Worm (Caenorhabditis elegans) whole organism, young adult: ENCODE data around the gene C47E8.11.

ENCODE experiments used
- B0019.2 ChIP-seq: fragments of 200-800 bp; sonication (Bioruptor generic); conservative IDR thresholded peaks from 2 replicates; pipeline ENCODE4 v1.3.6; 2022; ENCODE audit warnings: missing genetic modification reagents, missing genetic modification characterization, missing compliant biosample characterization
- B0336.3 ChIP-seq: fragments of 200-800 bp; sonication (Bioruptor generic); IDR thresholded peaks from 2 replicates; pipeline ENCODE4 v1.3.6; 2022; ENCODE audit warnings: missing genetic modification characterization, missing compliant biosample characterization
- C17E4.6 ChIP-seq: fragments of 200-800 bp; sonication (Bioruptor generic); IDR thresholded peaks from 2 replicates; pipeline ENCODE4 v1.3.6; 2022; ENCODE audit warnings: missing genetic modification reagents, missing genetic modification characterization, missing compliant biosample characterization
- F22D6.2 ChIP-seq: sonication (generic microtip); optimal IDR thresholded peaks from 2 replicates; lab custom pipeline; 2016; ENCODE audit warnings: mild to moderate bottlenecking, missing genetic modification characterization, missing compliant biosample characterization
- F23B12.7 ChIP-seq: sonication (generic microtip); optimal IDR thresholded peaks from 2 replicates; lab custom pipeline; 2017; ENCODE audit warnings: missing genetic modification characterization, mild to moderate bottlenecking, missing compliant biosample characterization, antibody characterized with exemption, moderate library complexity; ENCODE audit not compliant: insufficient read depth
- F33H1.4 ChIP-seq: fragments of 200-800 bp; sonication (Bioruptor generic); IDR thresholded peaks from 2 replicates; pipeline ENCODE4 v1.3.6; 2022; ENCODE audit warnings: missing genetic modification reagents, missing genetic modification characterization, missing compliant biosample characterization
- F39B2.1 ChIP-seq: fragments of 200-800 bp; sonication (Bioruptor generic); IDR thresholded peaks from 2 replicates; pipeline ENCODE4 v1.3.6; 2022; ENCODE audit warnings: missing genetic modification reagents, missing genetic modification characterization, missing compliant biosample characterization
- F49E8.2 ChIP-seq: sonication (generic microtip); optimal IDR thresholded peaks from 3 replicates; lab custom pipeline; 2017; ENCODE audit warnings: missing genetic modification characterization, mild to moderate bottlenecking, missing compliant biosample characterization, antibody characterized with exemption, moderate library complexity; ENCODE audit not compliant: insufficient read depth
- F55B11.4 ChIP-seq: sonication (generic microtip); optimal IDR thresholded peaks from 2 replicates; lab custom pipeline; 2016; ENCODE audit warnings: missing compliant biosample characterization, missing genetic modification characterization, borderline replicate concordance; ENCODE audit not compliant: insufficient read depth
- Y53G8AR.9 ChIP-seq: fragments of 200-800 bp; sonication (Bioruptor generic); conservative IDR thresholded peaks from 2 replicates; pipeline ENCODE4 v1.3.6; 2022; ENCODE audit warnings: missing genetic modification reagents, missing genetic modification characterization, missing compliant biosample characterization
- Y56A3A.18 ChIP-seq: fragments of 200-800 bp; sonication (Bioruptor generic); IDR thresholded peaks from 2 replicates; pipeline ENCODE4 v1.3.6; 2022; ENCODE audit warnings: missing genetic modification reagents, missing genetic modification characterization, missing compliant biosample characterization
- Y79H2A.3 ChIP-seq: fragments of 200-800 bp; sonication (Bioruptor generic); conservative IDR thresholded peaks from 2 replicates; pipeline ENCODE4 v1.3.6; 2022; ENCODE audit warnings: missing genetic modification reagents, missing genetic modification characterization, missing compliant biosample characterization
- Y95B8A.8 ChIP-seq: fragments of 200-800 bp; sonication (Bioruptor generic); IDR thresholded peaks from 2 replicates; pipeline ENCODE4 v1.3.6; 2022; ENCODE audit warnings: missing genetic modification reagents, missing genetic modification characterization, missing compliant biosample characterization
- ama-1 ChIP-seq, 3 experiments: fragments of 150-350 bp in 1 of 3; sonication (generic microtip) in 2 of 3; optimal IDR thresholded peaks; 2 replicates each; lab custom pipeline; 2014 to 2018; ENCODE audit warnings: missing biosample characterization in 2 of 3, missing genetic modification characterization in 2 of 3, missing genetic modification reagents in 2 of 3
- athp-1 ChIP-seq: sonication (generic microtip); optimal IDR thresholded peaks from 2 replicates; lab custom pipeline; 2017; ENCODE audit warnings: mild to moderate bottlenecking, missing genetic modification characterization, missing compliant biosample characterization
- bed-1 ChIP-seq: fragments of 200-800 bp; sonication (Bioruptor generic); IDR thresholded peaks from 2 replicates; pipeline ENCODE4 v1.3.6; 2022; ENCODE audit warnings: missing genetic modification reagents, missing genetic modification characterization, missing compliant biosample characterization
- cebp-1 ChIP-seq, 2 experiments: fragments of 200-800 bp in 1 of 2; sonication (Bioruptor generic) in 1 of 2; sonication (generic microtip) in 1 of 2; IDR thresholded peaks in 1 of 2; optimal IDR thresholded peaks in 1 of 2; 2 replicates each; pipeline versions ENCODE4 v1.3.6 to Lab custom; 2017 to 2022; ENCODE audit warnings: missing compliant biosample characterization in 2 of 2, missing genetic modification characterization in 2 of 2, mild to moderate bottlenecking in 1 of 2, missing genetic modification reagents in 1 of 2, moderate library complexity in 1 of 2
- cebp-2 ChIP-seq: fragments of 200-800 bp; sonication (Bioruptor generic); IDR thresholded peaks from 2 replicates; pipeline ENCODE4 v1.3.6; 2022; ENCODE audit warnings: missing genetic modification characterization, missing compliant biosample characterization
- dox-1 ChIP-seq: fragments of 200-800 bp; sonication (Bioruptor generic); IDR thresholded peaks from 2 replicates; pipeline ENCODE4 v1.3.6; 2022; ENCODE audit warnings: missing genetic modification reagents, missing genetic modification characterization, missing compliant biosample characterization
- egl-18 ChIP-seq: fragments of 200-800 bp; sonication (Bioruptor generic); IDR thresholded peaks from 2 replicates; pipeline ENCODE4 v1.3.6; 2022; ENCODE audit warnings: missing genetic modification reagents, missing genetic modification characterization, missing compliant biosample characterization
- ekl-4 ChIP-seq: fragments of 200-800 bp; sonication (Bioruptor generic); IDR thresholded peaks from 2 replicates; pipeline ENCODE4 v1.3.6; 2022; ENCODE audit warnings: missing genetic modification reagents, missing genetic modification characterization, missing compliant biosample characterization
- ets-4 ChIP-seq: fragments of 200-800 bp; sonication (Bioruptor generic); optimal IDR thresholded peaks from 2 replicates; lab custom pipeline; 2018; ENCODE audit warnings: mild to moderate bottlenecking, missing genetic modification characterization, missing compliant biosample characterization
- hsf-1 ChIP-seq: fragments of 200-800 bp; sonication (Bioruptor generic); IDR thresholded peaks from 2 replicates; pipeline ENCODE4 v1.3.6; 2022; ENCODE audit warnings: missing genetic modification reagents, missing genetic modification characterization, missing compliant biosample characterization
- lag-1 ChIP-seq: fragments of 200-800 bp; sonication (Bioruptor generic); IDR thresholded peaks from 2 replicates; pipeline ENCODE4 v1.3.6; 2022; ENCODE audit warnings: missing genetic modification reagents, missing genetic modification characterization, missing compliant biosample characterization
- lin-54 ChIP-seq: fragments of 200-800 bp; sonication (Bioruptor generic); optimal IDR thresholded peaks from 2 replicates; lab custom pipeline; 2018; ENCODE audit warnings: mild to moderate bottlenecking, missing genetic modification characterization, missing compliant biosample characterization
- lir-1 ChIP-seq: fragments of 200-800 bp; sonication (Bioruptor generic); conservative IDR thresholded peaks from 2 replicates; pipeline ENCODE4 v1.3.6; 2022; ENCODE audit warnings: missing genetic modification reagents, missing genetic modification characterization, missing compliant biosample characterization
- lsl-1 ChIP-seq: fragments of 200-800 bp; sonication (Bioruptor generic); optimal IDR thresholded peaks from 2 replicates; lab custom pipeline; 2018; ENCODE audit warnings: mild to moderate bottlenecking, missing genetic modification characterization, moderate library complexity, missing compliant biosample characterization
- madf-6 ChIP-seq: fragments of 200-800 bp; sonication (Bioruptor generic); IDR thresholded peaks from 2 replicates; pipeline ENCODE4 v1.3.6; 2022; ENCODE audit warnings: missing genetic modification reagents, missing genetic modification characterization, missing compliant biosample characterization
- mcd-1 ChIP-seq: fragments of 200-800 bp; sonication (Bioruptor generic); IDR thresholded peaks from 2 replicates; pipeline ENCODE4 v1.3.6; 2022; ENCODE audit warnings: missing genetic modification reagents, missing genetic modification characterization, missing compliant biosample characterization
- nfya-2 ChIP-seq: fragments of 200-800 bp; sonication (Bioruptor generic); IDR thresholded peaks from 2 replicates; pipeline ENCODE4 v1.3.6; 2022; ENCODE audit warnings: missing genetic modification reagents, missing genetic modification characterization, missing compliant biosample characterization
- nfyb-1 ChIP-seq: fragments of 200-800 bp; sonication (Bioruptor generic); IDR thresholded peaks from 2 replicates; pipeline ENCODE4 v1.3.6; 2022; ENCODE audit warnings: missing genetic modification reagents, missing genetic modification characterization, missing compliant biosample characterization
- nhr-27 ChIP-seq: fragments of 200-800 bp; sonication (Bioruptor generic); optimal IDR thresholded peaks from 2 replicates; lab custom pipeline; 2018; ENCODE audit warnings: mild to moderate bottlenecking, missing genetic modification characterization, moderate library complexity, missing compliant biosample characterization
- pha-4 ChIP-seq: fragments of 150-350 bp; sonication (generic microtip); optimal IDR thresholded peaks from 2 replicates; lab custom pipeline; 2014; ENCODE audit warnings: missing biosample characterization, missing genetic modification reagents, missing genetic modification characterization
- rcor-1 ChIP-seq: fragments of 200-800 bp; sonication (Bioruptor generic); IDR thresholded peaks from 2 replicates; pipeline ENCODE4 v1.3.6; 2022; ENCODE audit warnings: missing genetic modification reagents, missing genetic modification characterization, missing compliant biosample characterization
- snpc-3.4 ChIP-seq: sonication (generic microtip); optimal IDR thresholded peaks from 2 replicates; lab custom pipeline; 2017; ENCODE audit warnings: missing genetic modification characterization, mild to moderate bottlenecking, missing compliant biosample characterization, antibody characterized with exemption, moderate library complexity, missing genotype, missing genetic modification reagents
- snpc-4 ChIP-seq, 5 experiments: fragments of 150-350 bp in 1 of 5; sonication (generic microtip) in 4 of 5; optimal IDR thresholded peaks; 2 replicates each; lab custom pipeline; 2014 to 2018; ENCODE audit warnings: missing genetic modification characterization in 5 of 5, missing biosample characterization in 3 of 5, antibody characterized with exemption in 2 of 5, mild to moderate bottlenecking in 2 of 5, missing compliant biosample characterization in 2 of 5, missing genotype in 2 of 5, moderate library complexity in 2 of 5, missing genetic modification reagents in 1 of 5
- somi-1 ChIP-seq: fragments of 200-800 bp; sonication (Bioruptor generic); optimal IDR thresholded peaks from 2 replicates; lab custom pipeline; 2018; ENCODE audit warnings: mild to moderate bottlenecking, missing genetic modification characterization, missing compliant biosample characterization
- sptf-2 ChIP-seq: fragments of 200-800 bp; sonication (Bioruptor generic); optimal IDR thresholded peaks from 2 replicates; lab custom pipeline; 2018; ENCODE audit warnings: mild to moderate bottlenecking, missing genetic modification characterization, missing compliant biosample characterization
- tbx-9 ChIP-seq: sonication (generic microtip); optimal IDR thresholded peaks from 2 replicates; lab custom pipeline; 2016; ENCODE audit warnings: borderline replicate concordance, missing genetic modification characterization, inconsistent platforms, missing compliant biosample characterization
- unc-130 ChIP-seq: sonication (generic microtip); optimal IDR thresholded peaks from 2 replicates; lab custom pipeline; 2016; ENCODE audit warnings: missing genetic modification reagents, missing genetic modification characterization, missing compliant biosample characterization
- zfh-2 ChIP-seq: fragments of 200-800 bp; sonication (Bioruptor generic); conservative IDR thresholded peaks from 2 replicates; pipeline ENCODE4 v1.3.6; 2022; ENCODE audit warnings: missing genetic modification reagents, missing genetic modification characterization, missing compliant biosample characterization
- ztf-22 ChIP-seq: fragments of 200-800 bp; sonication (Bioruptor generic); optimal IDR thresholded peaks from 2 replicates; lab custom pipeline; 2018; ENCODE audit warnings: mild to moderate bottlenecking, missing genetic modification characterization, moderate library complexity, missing compliant biosample characterization
- ztf-6 ChIP-seq: fragments of 200-800 bp; sonication (Bioruptor generic); IDR thresholded peaks from 2 replicates; pipeline ENCODE4 v1.3.6; 2022; ENCODE audit warnings: missing genetic modification reagents, missing genetic modification characterization, missing compliant biosample characterization

C47E8.11 gene

ce11 chrV:14687106-14687964 is 1.1 kb upstream of the C47E8.11 start:
- TF ChIP-seq dox-1 (peak; percentile 9), B0336.3 (peak; percentile 5), snpc-4 (GFP tag; optimal IDR thresholded peaks at IDR 0.05; lab: Kevin White, UChicago) (no peak), snpc-4 (tag; optimal IDR thresholded peaks at IDR 0.05; lab: Kevin White, UChicago) (peak in 1 of 4 experiments; percentile 30), nfyb-1 (GFP tag; lab: Robert Waterston, UW) (peak; percentile 7; the same call in 1 of the 2 replicates), lin-54 (GFP tag; lab: Kevin White, UChicago) (no peak), ekl-4 (GFP tag; lab: Robert Waterston, UW) (no peak), Y79H2A.3 (GFP tag; lab: Robert Waterston, UW) (no peak), F23B12.7 (tag; lab: Kevin White, UChicago) (no peak), bed-1 (GFP tag; lab: Robert Waterston, UW) (0 out of 2 replicates have a peak, but pooled peaks have one; percentile 15), ztf-22 (GFP tag; lab: Kevin White, UChicago) (no peak), zfh-2 (0 out of 2 replicates have a peak, but pooled peaks have one; percentile 54), lag-1 (no peak), cebp-1 (GFP tag; IDR thresholded peaks at IDR 0.05; lab: Robert Waterston, UW) (no peak), cebp-1 (tag; optimal IDR thresholded peaks at IDR 0.05; lab: Kevin White, UChicago) (peak; percentile 12), hsf-1 (GFP tag; lab: Robert Waterston, UW) (peak; percentile 66), snpc-3.4 (tag; lab: Kevin White, UChicago) (peak; percentile 26), F33H1.4 (GFP tag; lab: Robert Waterston, UW) (no peak), somi-1 (no peak), lsl-1 (GFP tag; lab: Kevin White, UChicago) (peak; percentile 29), Y53G8AR.9 (peak; percentile 28; the same call in 1 of the 2 replicates), Y56A3A.18 (peak; percentile 23), cebp-2 (GFP tag; lab: Robert Waterston, UW) (peak; percentile 33; the same call in 1 of the 2 replicates), madf-6 (GFP tag; lab: Robert Waterston, UW) (peak; percentile 5; the same call in 1 of the 2 replicates), rcor-1 (no peak), F49E8.2 (no peak), athp-1 (tag; lab: Kevin White, UChicago) (no peak), Y95B8A.8 (peak; percentile 7; the same call in 1 of the 2 replicates), mcd-1 (GFP tag; lab: Robert Waterston, UW) (peak; percentile 40; the same call in 1 of the 2 replicates), ztf-6 (GFP tag; lab: Robert Waterston, UW) (peak; percentile 17; the same call in 1 of the 2 replicates), ama-1 (optimal IDR thresholded peaks at IDR 0.05; lab: Kevin White, UChicago) (peak; percentile 65), ama-1 (GFP tag; optimal IDR thresholded peaks at IDR 0.05; lab: Kevin White, UChicago) (no peak)
- TF ChIP-seq, all 124 proteins: peak for 18

DNA sequence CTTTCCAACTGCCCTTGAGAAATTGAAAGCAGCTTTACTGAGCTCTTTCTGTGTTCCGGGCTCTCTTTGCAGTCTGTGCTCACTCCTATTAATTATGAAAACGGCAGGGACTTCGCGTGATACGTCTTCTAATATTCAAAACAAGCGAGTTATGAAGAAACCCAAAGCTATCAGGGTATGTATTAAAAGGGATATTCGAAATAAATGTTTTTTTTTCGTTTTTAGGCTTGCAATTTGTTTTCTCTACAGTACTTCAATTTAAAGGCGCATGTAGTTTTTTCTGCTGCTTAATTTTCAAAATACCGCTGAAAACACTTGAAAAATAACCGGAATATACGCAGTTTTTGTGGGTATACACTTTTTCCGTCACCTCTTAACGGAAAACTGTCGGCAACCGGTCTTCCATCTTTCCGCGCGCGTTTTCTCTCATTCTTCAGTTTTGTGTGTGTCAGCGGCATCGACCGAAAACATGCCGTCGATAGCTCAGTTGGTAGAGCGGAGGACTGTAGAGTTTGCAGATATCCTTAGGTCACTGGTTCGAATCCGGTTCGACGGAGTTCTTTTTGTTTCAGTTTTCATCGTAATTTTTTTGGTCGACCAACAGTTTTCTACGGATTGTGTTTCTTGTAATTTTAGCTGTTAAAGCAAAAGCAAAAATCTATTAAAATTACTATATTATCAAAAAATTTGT is 789 bp downstream of the C47E8.11 start, which contains the start of gene gasr-8:
Gene gasr-8, plus strand, starts transcription at position 51 of the 691 bp plus-strand sequence.
- TF ChIP-seq nhr-27 (tag; lab: Kevin White, UChicago) (no peak), unc-130 (GFP tag; lab: Kevin White, UChicago) (peak; percentile 8), lag-1 (no peak), pha-4 (tag; lab: Kevin White, UChicago) (no peak), ets-4 (GFP tag; lab: Kevin White, UChicago) (no peak), egl-18 (no peak), F39B2.1 (GFP tag; lab: Robert Waterston, UW) (no peak), lir-1 (no peak), F22D6.2 (tag; lab: Kevin White, UChicago) (no peak), lin-54 (GFP tag; lab: Kevin White, UChicago) (peak; percentile 26), B0019.2 (no peak), tbx-9 (tag; lab: Kevin White, UChicago) (no peak), nfya-2 (GFP tag; lab: Robert Waterston, UW) (no peak), C17E4.6 (GFP tag; lab: Robert Waterston, UW) (no peak), ekl-4 (GFP tag; lab: Robert Waterston, UW) (peak; percentile 23; the same call in 1 of the 2 replicates), F55B11.4 (tag; lab: Kevin White, UChicago) (no peak), sptf-2 (GFP tag; lab: Kevin White, UChicago) (no peak), hsf-1 (GFP tag; lab: Robert Waterston, UW) (peak; percentile 73)
